Fruit fly (Drosophila melanogaster): ENCODE results near the gene Cpr64Aa.

The Cpr64Aa gene

dm6 chr3L:4242428-4242827 is 33.5 kb upstream of the Cpr64Aa start, which contains the start of gene pav (continued):
- TF ChIP-seq sens-2 (GFP tag; IDR thresholded peaks at IDR 0.05) = no peak
- no peak for TF ChIP-seq CG3065 (GFP tag; optimal IDR thresholded peaks at IDR 0.05)
- no peak for TF ChIP-seq CG4282 (GFP tag; optimal IDR thresholded peaks at IDR 0.05)
- TF ChIP-seq Hsf (GFP tag; optimal IDR thresholded peaks at IDR 0.05) = no peak
- no peak for TF ChIP-seq sc (optimal IDR thresholded peaks at IDR 0.05)
- TF ChIP-seq sc (GFP tag; optimal IDR thresholded peaks at IDR 0.05) = no peak
- TF ChIP-seq Opbp (GFP tag; IDR thresholded peaks at IDR 0.05; ENCODE audit: partially characterized antibody) = 0 out of 3 replicates have a peak, but pooled peaks have one; percentile 6
- TF ChIP-seq Sry-δ (GFP tag; optimal IDR thresholded peaks at IDR 0.05) = no peak
- no peak for TF ChIP-seq CTCF (GFP tag; optimal IDR thresholded peaks at IDR 0.05)
- TF ChIP-seq zf30C (GFP tag; optimal IDR thresholded peaks at IDR 0.05) = no peak
- TF ChIP-seq Pdp1 (GFP tag; optimal IDR thresholded peaks at IDR 0.05) = no peak
- TF ChIP-seq CG12299 (tag; optimal IDR thresholded peaks at IDR 0.05) = peak; percentile 6
- TF ChIP-seq CG18764 (GFP tag; optimal IDR thresholded peaks at IDR 0.05) = no peak
- no peak for TF ChIP-seq CkIIα-i1 (GFP tag; IDR thresholded peaks at IDR 0.05)
- no peak for TF ChIP-seq Hey (tag; optimal IDR thresholded peaks at IDR 0.05)
- no peak for TF ChIP-seq CG18619 (GFP tag; optimal IDR thresholded peaks at IDR 0.05)
- no peak for TF ChIP-seq CG5180 (GFP tag; optimal IDR thresholded peaks at IDR 0.05)
- TF ChIP-seq al (GFP tag; IDR thresholded peaks at IDR 0.05) = 0 out of 2 replicates have a peak, but pooled peaks have one; percentile 26
- no peak for TF ChIP-seq CG12071 (GFP tag; optimal IDR thresholded peaks at IDR 0.05)
- TF ChIP-seq crp (GFP tag; optimal IDR thresholded peaks at IDR 0.05) = peak in 1 of 2 experiments; percentile 0
- peak; percentile 61 for TF ChIP-seq D19A (tag; optimal IDR thresholded peaks at IDR 0.05)
- no peak for TF ChIP-seq CG6654 (GFP tag; optimal IDR thresholded peaks at IDR 0.05)
- TF ChIP-seq fd3F (GFP tag; optimal IDR thresholded peaks at IDR 0.05) = no peak
- no peak for TF ChIP-seq cato (GFP tag; optimal IDR thresholded peaks at IDR 0.05; ENCODE audit: borderline replicate concordance)
- no peak for TF ChIP-seq vnd (GFP tag; IDR thresholded peaks at IDR 0.05; ENCODE audit: partially characterized antibody)
- TF ChIP-seq danr (GFP tag; IDR thresholded peaks at IDR 0.05) = no peak
- TF ChIP-seq tio (GFP tag; optimal IDR thresholded peaks at IDR 0.05) = no peak
- TF ChIP-seq Hand (GFP tag; optimal IDR thresholded peaks at IDR 0.05) = no peak
- TF ChIP-seq CG11398 (GFP tag; optimal IDR thresholded peaks at IDR 0.05) = no peak
- peak; percentile 32; the same call in 1 of the 3 replicates for TF ChIP-seq H15 (GFP tag; IDR thresholded peaks at IDR 0.05)
- TF ChIP-seq Stat92E (GFP tag; optimal IDR thresholded peaks at IDR 0.05) = peak in 1 of 3 experiments; percentile 42
- TF ChIP-seq pnt (GFP tag; optimal IDR thresholded peaks at IDR 0.05) = no peak
- no peak for TF ChIP-seq Oaz (GFP tag; IDR thresholded peaks at IDR 0.05)
- no peak; the same call in 1 of the 2 replicates for TF ChIP-seq CG31441 (GFP tag; IDR thresholded peaks at IDR 0.05)
- TF ChIP-seq eve (GFP tag; optimal IDR thresholded peaks at IDR 0.05) = no peak
- TF ChIP-seq pita (GFP tag; optimal IDR thresholded peaks at IDR 0.05) = no peak
- peak; percentile 30 for TF ChIP-seq CG13775 (GFP tag; optimal IDR thresholded peaks at IDR 0.05)

- TF ChIP-seq NK7.1 (GFP tag; optimal IDR thresholded peaks at IDR 0.05) = peak; percentile 89
- TF ChIP-seq pb (GFP tag; optimal IDR thresholded peaks at IDR 0.05) = peak; percentile 88
- TF ChIP-seq Rx (GFP tag; IDR thresholded peaks at IDR 0.05) = peak; percentile 68
- peak; percentile 81 for TF ChIP-seq chn (GFP tag; optimal IDR thresholded peaks at IDR 0.05)
- TF ChIP-seq CG18476 (GFP tag; optimal IDR thresholded peaks at IDR 0.05) = peak; percentile 66
- peak; percentile 87 for TF ChIP-seq Oli (tag; optimal IDR thresholded peaks at IDR 0.05)
- peak; percentile 91 for TF ChIP-seq CoRest (tag; optimal IDR thresholded peaks at IDR 0.05)
- TF ChIP-seq Hr78 (GFP tag; optimal IDR thresholded peaks at IDR 0.05) = peak in 1 of 2 experiments; percentile 50
- TF ChIP-seq stc (GFP tag; IDR thresholded peaks at IDR 0.05) = peak; percentile 72
- peak; percentile 94 for TF ChIP-seq sens (GFP tag)
- peak; percentile 65 for TF ChIP-seq CG9215 (GFP tag; IDR thresholded peaks at IDR 0.05)
- no peak for TF ChIP-seq fd64A (GFP tag; optimal IDR thresholded peaks at IDR 0.05)
- no peak for TF ChIP-seq CG42726 (GFP tag; IDR thresholded peaks at IDR 0.05; ENCODE audit: partially characterized antibody)
- TF ChIP-seq corto (GFP tag; optimal IDR thresholded peaks at IDR 0.05) = peak; percentile 83
Observed at dm6 chr3L:4239442-4240322, 30.7 kb upstream of the Cpr64Aa start, which contains the start of gene Sqor. Sqor (plus strand) TSS chr3L:4240173.

Data from whole organism, embryonic.